Fruit fly (Drosophila melanogaster): ENCODE results near the gene eRF1.

The eRF1 gene

dm6 chr3L:20375878-20376563 lies 27.9 kb downstream of the eRF1 start, which contains the start of the genes Ide and RhoBTB (continued):
- TF ChIP-seq CG30020 (tag; optimal IDR thresholded peaks at IDR 0.05) (peak; percentile 66), cg (GFP tag; optimal IDR thresholded peaks at IDR 0.05) (peak; percentile 24), Dek (tag; optimal IDR thresholded peaks at IDR 0.05) (peak; percentile 73), nau (GFP tag; optimal IDR thresholded peaks at IDR 0.05) (no peak), dm (GFP tag; optimal IDR thresholded peaks at IDR 0.05) (peak; percentile 72), bsh (GFP tag; optimal IDR thresholded peaks at IDR 0.05) (peak in 1 of 2 experiments; percentile 64), p53 (GFP tag; optimal IDR thresholded peaks at IDR 0.05) (peak; percentile 68), CG8944 (GFP tag; optimal IDR thresholded peaks at IDR 0.05) (peak; percentile 87), CG7357 (GFP tag; IDR thresholded peaks at IDR 0.05) (no peak; the same call in none of the 3 replicates), ac (GFP tag; optimal IDR thresholded peaks at IDR 0.05) (no peak), CG14014 (GFP tag; IDR thresholded peaks at IDR 0.05) (peak; percentile 67; the same call in 1 of the 2 replicates), HmgD (GFP tag; optimal IDR thresholded peaks at IDR 0.05) (peak; percentile 72), CG12299 (tag; optimal IDR thresholded peaks at IDR 0.05) (peak; percentile 27), mld (GFP tag; IDR thresholded peaks at IDR 0.05; ENCODE audit: partially characterized antibody) (no peak), nom (GFP tag; optimal IDR thresholded peaks at IDR 0.05) (peak; percentile 30), CG18764 (GFP tag; optimal IDR thresholded peaks at IDR 0.05) (no peak), inv (GFP tag; IDR thresholded peaks at IDR 0.05; ENCODE audit: partially characterized antibody) (no peak), ATbp (GFP tag; optimal IDR thresholded peaks at IDR 0.05) (peak; percentile 53), CG4820 (GFP tag; optimal IDR thresholded peaks at IDR 0.05) (peak; percentile 70), gt (GFP tag; IDR thresholded peaks at IDR 0.05) (peak; percentile 21; the same call in 1 of the 2 replicates), GATAe (GFP tag; conservative IDR thresholded peaks at IDR 0.05) (no peak; the same call in 1 of the 2 replicates), CG10209 (GFP tag; optimal IDR thresholded peaks at IDR 0.05) (peak; percentile 79), Side (GFP tag; optimal IDR thresholded peaks at IDR 0.05) (peak; percentile 85), CG3995 (GFP tag; optimal IDR thresholded peaks at IDR 0.05) (peak; percentile 99), sim (GFP tag; IDR thresholded peaks at IDR 0.05) (no peak), D (optimal IDR thresholded peaks at IDR 0.05) (peak; percentile 53), D (GFP tag; optimal IDR thresholded peaks at IDR 0.05) (peak; percentile 50), chinmo (GFP tag; IDR thresholded peaks at IDR 0.05; ENCODE audit: partially characterized antibody) (0 out of 4 replicates have a peak, but pooled peaks have one; percentile 32), sisA (GFP tag; IDR thresholded peaks at IDR 0.05) (peak; percentile 84), CG6175 (GFP tag; IDR thresholded peaks at IDR 0.05) (no peak), run (tag; optimal IDR thresholded peaks at IDR 0.05) (no peak), ash1 (GFP tag; optimal IDR thresholded peaks at IDR 0.05) (no peak), CG8765 (GFP tag; IDR thresholded peaks at IDR 0.05) (peak; percentile 66; the same call in 1 of the 2 replicates), maf-S (GFP tag; optimal IDR thresholded peaks at IDR 0.05) (peak; percentile 84), Neu2 (GFP tag; optimal IDR thresholded peaks at IDR 0.05; ENCODE audit: borderline replicate concordance) (no peak), rib (GFP tag; IDR thresholded peaks at IDR 0.05) (peak; percentile 32; the same call in 1 of the 2 replicates), BtbVII (GFP tag; optimal IDR thresholded peaks at IDR 0.05) (peak; percentile 19), hkb (optimal IDR thresholded peaks at IDR 0.05) (peak; percentile 96), hkb (GFP tag; IDR thresholded peaks at IDR 0.05) (peak; percentile 40; the same call in 1 of the 2 replicates), CG18011 (GFP tag; optimal IDR thresholded peaks at IDR 0.05) (peak; percentile 63), da (GFP tag; optimal IDR thresholded peaks at IDR 0.05) (peak; percentile 67), prd (optimal IDR thresholded peaks at IDR 0.05) (no peak), prd (GFP tag; IDR thresholded peaks at IDR 0.05) (peak; percentile 82), CG6683 (GFP tag; optimal IDR thresholded peaks at IDR 0.05) (peak; percentile 6), bowl (GFP tag; IDR thresholded peaks at IDR 0.05) (no peak), CG13287 (GFP tag; IDR thresholded peaks at IDR 0.05; ENCODE audit: partially characterized antibody) (peak; percentile 16; the same call in 1 of the 2 replicates), zf30C (GFP tag; optimal IDR thresholded peaks at IDR 0.05) (no peak), CG4282 (GFP tag; optimal IDR thresholded peaks at IDR 0.05) (no peak), CG3065 (GFP tag; optimal IDR thresholded peaks at IDR 0.05) (peak; percentile 41), CG11695 (GFP tag; IDR thresholded peaks at IDR 0.05) (no peak)

Data from whole organism, embryonic.